Fruit fly (Drosophila melanogaster): ENCODE data around the gene ymp.

DNA sequence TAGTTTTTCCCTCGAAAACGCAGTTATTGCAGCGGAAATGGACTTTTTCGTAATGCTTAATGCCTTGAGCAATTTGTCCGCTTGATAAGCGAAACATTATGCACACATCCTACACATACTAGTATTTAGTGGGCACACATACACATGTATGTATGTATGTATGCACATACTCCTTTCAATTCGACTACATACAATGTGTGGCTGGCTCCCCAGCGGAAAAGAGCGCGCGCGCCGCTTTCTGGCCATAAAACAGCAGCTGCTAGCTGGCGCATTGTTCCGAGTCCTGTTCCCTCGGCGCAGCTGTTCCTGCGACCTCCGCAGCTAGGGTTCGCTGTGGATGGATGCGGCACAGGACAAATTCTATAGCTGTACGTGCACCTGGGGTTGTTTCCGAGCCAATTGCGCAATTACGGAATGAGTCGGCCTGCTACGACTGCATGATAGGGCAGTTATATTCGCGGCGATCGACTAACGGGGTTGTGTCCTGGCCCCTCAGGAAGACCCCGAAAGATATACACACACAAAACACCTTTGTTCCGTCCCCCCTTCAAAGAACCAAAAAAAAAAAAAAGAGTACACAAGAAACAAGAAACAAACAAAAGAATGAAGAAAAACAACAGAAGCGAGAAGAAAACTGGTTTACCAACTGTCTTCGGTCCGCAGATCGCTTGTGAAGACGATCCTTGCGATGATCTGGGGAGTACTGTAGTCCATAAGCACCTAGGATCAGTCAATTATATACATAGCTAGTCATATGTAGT is 12.5 kb downstream of the ymp start:
- TF ChIP-seq Hr78 (GFP tag; optimal IDR thresholded peaks at IDR 0.05) (no peak), psq (GFP tag; optimal IDR thresholded peaks at IDR 0.05) (peak; percentile 56), Abd-B (GFP tag; optimal IDR thresholded peaks at IDR 0.05) (no peak), rgr (GFP tag; optimal IDR thresholded peaks at IDR 0.05) (no peak), h (GFP tag; optimal IDR thresholded peaks at IDR 0.05) (no peak), N (GFP tag; optimal IDR thresholded peaks at IDR 0.05) (no peak), pan (optimal IDR thresholded peaks at IDR 0.05) (no peak), brk (GFP tag; optimal IDR thresholded peaks at IDR 0.05) (no peak), sage (GFP tag; optimal IDR thresholded peaks at IDR 0.05) (no peak)
